Worm (Caenorhabditis elegans): ENCODE measurements around the gene Y17D7B.3.
"Not testable (repeated sequence)": the region's sequence is repeated elsewhere in the genome, so short reads cannot be mapped to it uniquely, and the experiment has no call there.

DNA sequence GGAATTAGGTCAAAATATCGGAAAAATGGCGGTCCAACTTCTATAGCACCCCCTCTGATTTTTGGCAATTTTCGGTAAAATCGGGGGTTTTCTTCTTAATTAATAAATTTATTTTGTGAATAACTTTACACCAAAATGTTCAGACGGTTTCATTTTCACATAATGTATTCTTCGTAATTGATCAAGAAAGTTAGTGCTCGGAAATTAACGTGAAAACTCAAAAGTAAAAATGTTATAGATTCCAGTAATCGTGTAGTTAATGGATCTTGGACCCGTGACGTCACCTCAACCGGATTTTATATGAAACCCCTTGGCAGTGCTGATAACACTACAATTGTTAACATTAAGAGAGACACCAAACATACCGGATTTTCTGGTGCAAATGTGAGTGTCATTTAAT lies 24.6 kb downstream of the Y17D7B.3 start, which contains the start of gene F11D11.22:
- TF ChIP-seq nhr-237, aly-2, unc-39, mbf-1, elt-1 (tag; optimal IDR thresholded peaks at IDR 0.05): not testable (repeated sequence)

All from whole organism, L2 larva.